Worm (Caenorhabditis elegans): ENCODE data around the gene B0024.11.

B0024.11 gene

ce11 chrV:10287260-10287659 lies 32.1 kb downstream of the B0024.11 start, which contains the start of gene B0024.3:
Gene B0024.3, plus strand, starts transcription at chrV:10287560.
- TF ChIP-seq flh-1 (GFP tag; optimal IDR thresholded peaks at IDR 0.05) (no peak), lin-32 (GFP tag; optimal IDR thresholded peaks at IDR 0.05) (no peak), ceh-43 (GFP tag; optimal IDR thresholded peaks at IDR 0.05) (no peak), drap-1 (GFP tag; optimal IDR thresholded peaks at IDR 0.05) (no peak), ham-2 (GFP tag; optimal IDR thresholded peaks at IDR 0.05) (no peak), snpc-4 (tag; optimal IDR thresholded peaks at IDR 0.05) (no peak), unc-120 (tag; optimal IDR thresholded peaks at IDR 0.05; ENCODE audit: poor library complexity, severe bottlenecking) (no peak), mep-1 (tag; optimal IDR thresholded peaks at IDR 0.05) (no peak), nhr-12 (tag; optimal IDR thresholded peaks at IDR 0.05) (no peak), nhr-28 (tag; optimal IDR thresholded peaks at IDR 0.05) (no peak), zip-8 (tag; optimal IDR thresholded peaks at IDR 0.05) (no peak), elt-1 (tag; optimal IDR thresholded peaks at IDR 0.05; ENCODE audit: borderline replicate concordance, insufficient read depth) (no peak), mls-2 (tag; optimal IDR thresholded peaks at IDR 0.05) (no peak)

ce11 chrV:10285853-10286252 lies 33.5 kb downstream of the B0024.11 start:
- TF ChIP-seq elt-3 (tag; optimal IDR thresholded peaks at IDR 0.05): no peak
- no peak for TF ChIP-seq lsy-2 (tag; optimal IDR thresholded peaks at IDR 0.05)
- no peak for TF ChIP-seq mab-5 (tag; optimal IDR thresholded peaks at IDR 0.05)
- TF ChIP-seq ceh-83 (GFP tag; optimal IDR thresholded peaks at IDR 0.05): no peak

- no peak for TF ChIP-seq nhr-12 (tag; optimal IDR thresholded peaks at IDR 0.05)
- no peak for TF ChIP-seq unc-39 (tag; optimal IDR thresholded peaks at IDR 0.05)
- no peak for TF ChIP-seq hlh-1 (tag; optimal IDR thresholded peaks at IDR 0.05)
- TF ChIP-seq M03D4.4 (tag; optimal IDR thresholded peaks at IDR 0.05): no peak
- TF ChIP-seq snpc-4 (tag; optimal IDR thresholded peaks at IDR 0.05): no peak
- TF ChIP-seq ces-1 (GFP tag; optimal IDR thresholded peaks at IDR 0.05): no peak
- no peak for TF ChIP-seq ham-2 (GFP tag; optimal IDR thresholded peaks at IDR 0.05)
- TF ChIP-seq nhr-76 (tag; optimal IDR thresholded peaks at IDR 0.05): no peak
- no peak for TF ChIP-seq nhr-237 (tag; optimal IDR thresholded peaks at IDR 0.05)
Measured at ce11 chrV:10283444-10283843, 35.9 kb downstream of the B0024.11 start, which contains the start of gene lys-3. Gene lys-3, minus strand, starts transcription at chrV:10283544.

- no peak for TF ChIP-seq ceh-43 (GFP tag; optimal IDR thresholded peaks at IDR 0.05)
- no peak for TF ChIP-seq mep-1 (tag; optimal IDR thresholded peaks at IDR 0.05)
- no peak for TF ChIP-seq unc-62 (GFP tag; optimal IDR thresholded peaks at IDR 0.05)
- TF ChIP-seq nhr-76 (tag; optimal IDR thresholded peaks at IDR 0.05): no peak
- no peak for TF ChIP-seq elt-1 (tag; optimal IDR thresholded peaks at IDR 0.05; ENCODE audit: borderline replicate concordance, insufficient read depth)
- no peak for TF ChIP-seq mls-2 (tag; optimal IDR thresholded peaks at IDR 0.05)
- TF ChIP-seq mab-5 (tag; optimal IDR thresholded peaks at IDR 0.05): no peak
- TF ChIP-seq pha-4 (tag; optimal IDR thresholded peaks at IDR 0.05): no peak
- no peak for TF ChIP-seq bed-3 (GFP tag; optimal IDR thresholded peaks at IDR 0.05)
- TF ChIP-seq nhr-237 (tag; optimal IDR thresholded peaks at IDR 0.05): no peak
- no peak for TF ChIP-seq lsy-2 (tag; optimal IDR thresholded peaks at IDR 0.05)
- TF ChIP-seq blmp-1 (tag; optimal IDR thresholded peaks at IDR 0.05): no peak
- no peak for TF ChIP-seq lin-32 (GFP tag; optimal IDR thresholded peaks at IDR 0.05)
Measured at ce11 chrV:10281374-10281773, 38.0 kb downstream of the B0024.11 start, which contains the start of gene lys-2. Gene lys-2, minus strand, starts transcription at chrV:10281474.

- no peak for TF ChIP-seq ztf-11 (tag; optimal IDR thresholded peaks at IDR 0.05)
- no peak for TF ChIP-seq lin-32 (GFP tag; optimal IDR thresholded peaks at IDR 0.05)
- no peak for TF ChIP-seq unc-39 (tag; optimal IDR thresholded peaks at IDR 0.05)
- TF ChIP-seq drap-1 (GFP tag; optimal IDR thresholded peaks at IDR 0.05): no peak
- no peak for TF ChIP-seq mep-1 (tag; optimal IDR thresholded peaks at IDR 0.05)
- TF ChIP-seq sptf-1 (tag; optimal IDR thresholded peaks at IDR 0.05): no peak
- no peak for TF ChIP-seq ham-2 (GFP tag; optimal IDR thresholded peaks at IDR 0.05)
- TF ChIP-seq blmp-1 (tag; optimal IDR thresholded peaks at IDR 0.05): no peak
- TF ChIP-seq nhr-237 (tag; optimal IDR thresholded peaks at IDR 0.05): no peak
- TF ChIP-seq nhr-12 (tag; optimal IDR thresholded peaks at IDR 0.05): no peak
- TF ChIP-seq lsy-2 (tag; optimal IDR thresholded peaks at IDR 0.05): no peak
- TF ChIP-seq unc-120 (tag; optimal IDR thresholded peaks at IDR 0.05; ENCODE audit: poor library complexity, severe bottlenecking): no peak
- no peak for TF ChIP-seq lin-13 (tag; optimal IDR thresholded peaks at IDR 0.05)
Measured at ce11 chrV:10280112-10280511, 39.2 kb downstream of the B0024.11 start.

ce11 chrV:10277579-10277978 lies 41.8 kb downstream of the B0024.11 start, which contains the start of gene lys-1:
Gene lys-1, plus strand, starts transcription at chrV:10277904.
- no peak for TF ChIP-seq mab-5 (tag; optimal IDR thresholded peaks at IDR 0.05)
- no peak for TF ChIP-seq ceh-39 (tag; optimal IDR thresholded peaks at IDR 0.05)
- TF ChIP-seq bed-3 (GFP tag; optimal IDR thresholded peaks at IDR 0.05): no peak
- no peak for TF ChIP-seq elt-3 (tag; optimal IDR thresholded peaks at IDR 0.05)
- no peak for TF ChIP-seq hlh-1 (tag; optimal IDR thresholded peaks at IDR 0.05)
- no peak for TF ChIP-seq unc-62 (GFP tag; optimal IDR thresholded peaks at IDR 0.05)
- no peak for TF ChIP-seq sptf-1 (tag; optimal IDR thresholded peaks at IDR 0.05)
- no peak for TF ChIP-seq M03D4.4 (tag; optimal IDR thresholded peaks at IDR 0.05)
- TF ChIP-seq snpc-4 (tag; optimal IDR thresholded peaks at IDR 0.05): no peak
- TF ChIP-seq nhr-2 (tag; optimal IDR thresholded peaks at IDR 0.05): no peak
- TF ChIP-seq blmp-1 (tag; optimal IDR thresholded peaks at IDR 0.05): no peak
- no peak for TF ChIP-seq unc-120 (tag; optimal IDR thresholded peaks at IDR 0.05; ENCODE audit: poor library complexity, severe bottlenecking)

All from whole organism, mixed stage, embryonic.